Worm (Caenorhabditis elegans) whole organism, L3 larva: ENCODE measurements around the gene F53E4.2.

Experiments used
- ama-1 ChIP-seq: fragments of 150-350 bp; optimal IDR thresholded peaks from 2 replicates; lab custom pipeline; 2018
- ceh-82 ChIP-seq: fragments of 150-350 bp; optimal IDR thresholded peaks from 2 replicates; lab custom pipeline; 2014; ENCODE audit warnings: missing biosample characterization, missing genetic modification characterization
- nhr-12 ChIP-seq: fragments of 150-350 bp; optimal IDR thresholded peaks from 2 replicates; lab custom pipeline; 2014; ENCODE audit warnings: missing biosample characterization, missing genetic modification characterization
- nhr-28 ChIP-seq: fragments of 150-350 bp; optimal IDR thresholded peaks from 2 replicates; lab custom pipeline; 2014; ENCODE audit warnings: missing biosample characterization, missing genetic modification characterization
- pqm-1 ChIP-seq: fragments of 150-350 bp; optimal IDR thresholded peaks from 2 replicates; lab custom pipeline; 2017; ENCODE audit warnings: missing biosample characterization, missing genetic modification characterization, inconsistent platforms
- skn-1 ChIP-seq: fragments of 150-350 bp; optimal IDR thresholded peaks from 2 replicates; lab custom pipeline; 2014; ENCODE audit warnings: missing biosample characterization, missing genetic modification characterization
- unc-62 ChIP-seq: fragments of 150-350 bp; sonication (generic microtip); optimal IDR thresholded peaks from 4 replicates; lab custom pipeline; 2014; ENCODE audit warnings: missing biosample characterization, missing genetic modification reagents, missing genetic modification characterization
- ztf-11 ChIP-seq: fragments of 150-350 bp; optimal IDR thresholded peaks from 2 replicates; lab custom pipeline; 2014; ENCODE audit warnings: missing biosample characterization, missing genetic modification characterization

ce11 chrV:15644575-15644974, 9.6 kb upstream of the F53E4.2 start, which contains the start of gene str-23:
- TF ChIP-seq nhr-12 (tag; lab: Kevin White, UChicago) (no peak), ama-1 (lab: Kevin White, UChicago) (no peak), ztf-11 (tag; lab: Kevin White, UChicago) (no peak), skn-1 (no peak), ceh-82 (tag; lab: Kevin White, UChicago) (no peak), pqm-1 (tag; lab: Kevin White, UChicago) (no peak), unc-62 (no peak), nhr-28 (no peak)
